Worm (Caenorhabditis elegans) whole organism, midembryonic: ENCODE measurements around the gene gpd-2.

Experiments
- T22C8.4 ChIP-seq: fragments of 200-800 bp; sonication (Bioruptor generic); IDR thresholded peaks from 2 replicates; pipeline ENCODE4 v1.3.6; 2022; ENCODE audit warnings: missing genetic modification characterization, missing compliant biosample characterization
- cog-1 ChIP-seq: sonication (generic microtip); optimal IDR thresholded peaks from 2 replicates; lab custom pipeline; 2016; ENCODE audit warnings: missing genetic modification characterization, missing compliant biosample characterization
- flt-1 ChIP-seq: fragments of 200-800 bp; sonication (Bioruptor generic); IDR thresholded peaks from 2 replicates; pipeline ENCODE4 v1.3.6; 2022; ENCODE audit warnings: missing genetic modification characterization, missing compliant biosample characterization
- klf-2 ChIP-seq: fragments of 200-800 bp; sonication (Bioruptor generic); conservative IDR thresholded peaks from 2 replicates; pipeline ENCODE4 v1.3.6; 2022; ENCODE audit warnings: missing genetic modification reagents, missing genetic modification characterization, missing compliant biosample characterization
- med-1 ChIP-seq: sonication (generic microtip); optimal IDR thresholded peaks from 2 replicates; lab custom pipeline; 2017; ENCODE audit warnings: missing genetic modification characterization, mild to moderate bottlenecking, missing compliant biosample characterization, antibody characterized with exemption, missing genetic modification reagents; ENCODE audit not compliant: insufficient read depth
- ref-1 ChIP-seq: fragments of 200-800 bp; sonication (Bioruptor generic); conservative IDR thresholded peaks from 2 replicates; pipeline ENCODE4 v1.3.6; 2022; ENCODE audit warnings: missing genetic modification reagents, missing genetic modification characterization, missing compliant biosample characterization
- tab-1 ChIP-seq: fragments of 200-800 bp; sonication (Bioruptor generic); IDR thresholded peaks from 2 replicates; pipeline ENCODE4 v1.3.6; 2022; ENCODE audit warnings: missing genetic modification characterization, missing compliant biosample characterization
- ztf-23 ChIP-seq: fragments of 200-800 bp; sonication (Bioruptor generic); IDR thresholded peaks from 2 replicates; pipeline ENCODE4 v1.3.6; 2022; ENCODE audit warnings: missing genetic modification reagents, missing genetic modification characterization, missing compliant biosample characterization
- ztf-29 ChIP-seq: fragments of 200-800 bp; sonication (Bioruptor generic); IDR thresholded peaks from 2 replicates; pipeline ENCODE4 v1.3.6; 2022; ENCODE audit warnings: missing genetic modification reagents, missing genetic modification characterization, missing compliant biosample characterization

gpd-2 gene

DNA sequence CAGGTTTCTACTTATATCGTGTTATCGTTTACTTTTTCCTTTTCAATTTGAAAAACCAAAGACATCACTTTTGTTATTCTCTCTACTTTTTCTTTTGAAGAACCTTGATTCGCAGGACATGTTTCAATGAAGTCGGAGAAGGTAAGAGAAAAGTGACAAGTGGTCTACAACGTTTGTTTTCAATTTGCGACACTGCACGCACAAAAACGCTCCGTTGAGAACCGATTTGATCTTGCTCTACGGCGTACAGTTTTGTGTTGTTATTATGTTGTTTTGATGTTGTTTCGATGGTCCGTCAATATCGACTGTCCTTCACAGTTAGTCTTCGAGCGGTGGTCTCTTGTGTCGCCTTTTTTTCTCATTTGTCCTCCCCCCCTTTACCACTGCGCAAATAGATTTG is 25.1 kb downstream of the gpd-2 start, which contains the start of gene pccb-1:
TSS of gene pccb-1 (plus strand) at position 127 of the 400 bp plus-strand sequence.
- no peak for TF ChIP-seq ref-1 (GFP tag; lab: Robert Waterston, UW)
- TF ChIP-seq ztf-29 (GFP tag; lab: Robert Waterston, UW): no peak
- no peak for TF ChIP-seq cog-1
- no peak for TF ChIP-seq ztf-23 (GFP tag; lab: Robert Waterston, UW)
- no peak for TF ChIP-seq tab-1
- TF ChIP-seq klf-2 (GFP tag; lab: Robert Waterston, UW): no peak

DNA sequence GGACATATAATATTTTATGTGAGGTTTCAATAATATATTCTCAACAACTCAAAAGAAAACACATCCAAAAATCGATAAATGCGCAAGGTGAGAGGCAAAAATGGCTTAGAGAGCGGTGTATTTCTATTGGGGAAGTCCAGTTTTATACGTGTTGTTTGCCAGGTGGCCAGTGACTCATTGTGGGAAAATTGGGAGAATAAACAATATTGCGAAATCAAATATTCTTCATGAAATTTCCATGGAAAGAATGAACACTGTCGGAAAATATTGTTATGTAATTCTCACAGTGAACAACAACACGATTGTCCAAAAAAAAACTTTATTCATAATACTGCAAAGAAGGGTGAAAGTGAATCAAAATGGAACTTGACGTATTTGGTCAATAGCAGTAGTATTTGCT is 26.8 kb downstream of the gpd-2 start:
- TF ChIP-seq ref-1 (GFP tag; lab: Robert Waterston, UW) (no peak), tab-1 (no peak), ztf-23 (GFP tag; lab: Robert Waterston, UW) (no peak), med-1 (no peak), flt-1 (GFP tag; lab: Robert Waterston, UW) (no peak), ztf-29 (GFP tag; lab: Robert Waterston, UW) (no peak), T22C8.4 (GFP tag; lab: Robert Waterston, UW) (no peak), klf-2 (GFP tag; lab: Robert Waterston, UW) (no peak), cog-1 (no peak)

DNA sequence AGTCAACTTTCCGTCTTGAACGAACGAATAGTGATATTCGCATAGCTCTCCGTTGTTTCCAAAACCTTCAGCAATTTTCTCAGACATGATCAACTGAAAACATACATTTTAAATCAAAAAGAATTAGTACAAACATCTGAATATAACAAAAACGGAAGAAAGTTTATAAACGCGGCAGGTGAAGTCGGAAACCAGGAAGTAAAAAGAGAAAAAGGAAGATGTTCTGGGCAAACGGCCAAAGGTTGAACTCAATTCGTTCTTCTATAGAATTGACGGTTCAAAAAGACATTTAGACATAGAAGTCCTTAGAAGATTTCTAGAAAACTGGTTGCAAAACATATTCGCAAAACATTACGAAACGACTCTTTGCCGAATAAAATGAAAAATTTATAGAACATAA is 27.2 kb downstream of the gpd-2 start, which contains the start of gene F52E4.5:
TSS of gene F52E4.5 (minus strand) at position 101 of the 400 bp plus-strand sequence.
- TF ChIP-seq tab-1 (no peak), ref-1 (GFP tag; lab: Robert Waterston, UW) (no peak), ztf-29 (GFP tag; lab: Robert Waterston, UW) (no peak), T22C8.4 (GFP tag; lab: Robert Waterston, UW) (no peak)

DNA sequence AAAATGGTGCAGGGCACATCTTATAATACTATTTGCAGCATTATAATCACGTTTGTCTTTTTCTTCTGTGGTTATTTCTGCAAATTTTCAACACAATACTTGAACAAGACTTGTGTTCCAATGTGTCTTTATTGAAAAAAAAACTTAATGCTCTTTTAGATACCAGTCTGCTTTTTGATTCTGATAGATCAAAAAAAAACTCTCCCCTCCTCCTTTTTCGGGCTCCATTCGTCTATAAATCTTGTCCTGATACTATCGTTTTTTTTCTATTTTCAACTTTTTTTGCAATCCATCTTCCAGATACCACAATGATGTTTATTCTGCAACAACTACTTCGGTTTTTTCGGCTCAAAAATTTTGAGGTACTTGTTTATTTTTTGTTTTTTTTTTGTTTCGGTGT is 33.7 kb downstream of the gpd-2 start, which contains the start of gene twk-16:
TSS of gene twk-16 (plus strand) at position 301 of the 400 bp plus-strand sequence.
- TF ChIP-seq tab-1: no peak

DNA sequence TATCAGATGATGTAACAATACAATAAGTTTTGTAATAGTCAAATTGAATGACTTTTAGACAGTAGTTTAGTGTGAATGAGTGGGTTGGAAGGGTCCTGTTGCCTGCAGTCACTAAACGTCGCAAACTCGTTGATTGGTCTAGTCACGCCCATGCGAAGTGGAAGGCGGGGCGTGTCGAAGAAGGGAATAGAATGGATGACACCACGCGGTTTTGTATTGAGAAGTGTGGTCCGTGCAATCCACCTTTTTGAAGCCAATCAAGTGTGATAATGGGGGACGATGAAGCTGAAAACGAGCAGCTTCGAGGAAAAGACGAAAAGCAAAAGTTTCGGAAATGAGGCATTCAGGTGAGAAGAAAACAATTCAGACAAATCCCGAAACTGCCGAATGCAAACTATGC is 44.2 kb downstream of the gpd-2 start, which contains the start of gene ceh-31:
TSS of gene ceh-31 (minus strand) at position 101 of the 400 bp plus-strand sequence.
- TF ChIP-seq ztf-23 (GFP tag; lab: Robert Waterston, UW) (no peak), cog-1 (no peak), med-1 (no peak), ztf-29 (GFP tag; lab: Robert Waterston, UW) (no peak), T22C8.4 (GFP tag; lab: Robert Waterston, UW) (no peak), tab-1 (no peak), klf-2 (GFP tag; lab: Robert Waterston, UW) (no peak), ref-1 (GFP tag; lab: Robert Waterston, UW) (no peak), flt-1 (GFP tag; lab: Robert Waterston, UW) (no peak)

DNA sequence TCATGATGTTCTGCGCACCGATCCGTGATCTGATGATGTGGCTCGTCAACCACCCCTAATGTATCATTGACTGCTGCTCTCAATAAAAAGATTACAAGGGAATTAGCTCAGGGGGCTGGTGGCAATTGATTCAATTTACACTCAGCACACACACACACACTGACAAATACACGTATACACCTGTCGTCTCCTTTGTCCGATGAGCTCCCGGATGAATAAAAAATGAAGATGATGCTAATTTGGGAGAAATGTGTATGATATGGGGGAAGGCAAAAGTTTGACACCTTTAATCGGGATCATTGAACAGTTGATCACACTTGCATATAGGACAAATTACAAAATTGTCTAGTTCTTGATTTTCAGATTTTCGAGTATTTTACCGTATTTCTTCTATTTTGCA is 47.4 kb downstream of the gpd-2 start:
- TF ChIP-seq klf-2 (GFP tag; lab: Robert Waterston, UW) (no peak), tab-1 (no peak), T22C8.4 (GFP tag; lab: Robert Waterston, UW) (no peak), ztf-29 (GFP tag; lab: Robert Waterston, UW) (no peak), ref-1 (GFP tag; lab: Robert Waterston, UW) (no peak), flt-1 (GFP tag; lab: Robert Waterston, UW) (no peak), med-1 (no peak), cog-1 (no peak)
